Worm (Caenorhabditis elegans) whole organism, dauer: ENCODE results near the gene D1086.5.
"Not testable (repeated sequence)": the region's sequence is repeated elsewhere in the genome, so short reads cannot be mapped to it uniquely, and the experiment has no call there.

ENCODE experiments used
- unc-62 ChIP-seq: sonication (generic microtip); optimal IDR thresholded peaks from 2 replicates; lab custom pipeline; 2017; ENCODE audit warnings: missing biosample characterization, missing genetic modification reagents, missing genetic modification characterization

Gene D1086.5

DNA sequence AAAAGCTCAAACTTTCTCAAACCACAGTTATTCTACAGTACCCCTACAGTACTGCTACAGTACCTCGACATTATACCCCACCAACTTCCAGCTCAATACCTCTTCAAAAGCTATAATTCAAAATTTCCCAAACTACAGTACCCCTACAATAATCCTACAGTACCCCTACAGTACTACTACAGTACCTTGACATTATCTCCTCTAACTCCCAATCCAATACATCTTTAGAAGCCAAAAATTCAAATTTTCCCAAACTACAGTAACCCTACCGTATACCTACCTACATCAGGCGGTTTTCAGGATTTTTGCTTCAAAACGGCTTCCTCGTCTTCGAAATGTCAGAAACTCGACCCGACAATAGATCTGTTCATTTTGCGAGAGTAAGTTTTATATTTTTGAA lies 32.6 kb downstream of the D1086.5 start, which contains the start of gene F58D12.3:
F58D12.3 (plus strand) TSS at position 301 of the 400 bp plus-strand sequence.
- TF ChIP-seq unc-62 = no peak

DNA sequence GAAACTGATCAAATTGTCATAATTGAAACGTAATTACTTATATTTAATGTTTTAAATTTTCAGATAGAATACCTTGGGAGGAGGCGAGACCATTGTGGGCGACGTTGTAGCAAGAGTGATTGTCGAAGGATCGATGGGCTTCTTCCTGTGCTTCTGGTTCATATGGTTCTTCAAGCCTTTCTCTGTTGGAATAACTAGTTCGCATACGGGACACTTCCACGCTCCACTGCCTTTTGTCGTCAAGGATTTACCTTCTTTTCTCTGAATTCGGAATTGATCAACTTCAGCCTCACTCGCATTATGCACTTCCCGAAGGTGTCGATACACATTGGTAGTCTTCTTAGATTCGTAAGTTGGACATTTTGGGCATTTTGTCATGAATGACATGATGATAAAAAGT lies 40.9 kb downstream of the D1086.5 start, which contains the start of gene F58D12.1:
F58D12.1 (plus strand) TSS at position 301 of the 400 bp plus-strand sequence.
- TF ChIP-seq unc-62 = not testable (repeated sequence)
